Worm (Caenorhabditis elegans): ENCODE results near the gene M6.11.

ce11 chrX:621688-622087 lies 19.7 kb downstream of the M6.11 start:
- TF ChIP-seq athp-1 (tag; optimal IDR thresholded peaks at IDR 0.05) (no peak), pha-4 (tag; optimal IDR thresholded peaks at IDR 0.05) (no peak), bed-2 (GFP tag; IDR thresholded peaks at IDR 0.05) (no peak), sptf-2 (GFP tag; optimal IDR thresholded peaks at IDR 0.05) (no peak), nhr-120 (GFP tag; IDR thresholded peaks at IDR 0.05) (no peak), let-607 (tag; optimal IDR thresholded peaks at IDR 0.05) (no peak), F57A8.1 (GFP tag; optimal IDR thresholded peaks at IDR 0.05) (no peak), sdz-38 (tag; optimal IDR thresholded peaks at IDR 0.05) (no peak), ztf-28 (GFP tag; IDR thresholded peaks at IDR 0.05) (no peak), madf-8 (GFP tag; conservative IDR thresholded peaks at IDR 0.05) (no peak)
